Fruit fly (Drosophila melanogaster): ENCODE measurements around the gene pros.

dm6 chr3R:11393896-11394295, 65.6 kb downstream of the pros start:
- TF ChIP-seq CG13204 (GFP tag; optimal IDR thresholded peaks at IDR 0.05) (no peak), CG10348 (GFP tag; IDR thresholded peaks at IDR 0.05) (no peak), D1 (tag; optimal IDR thresholded peaks at IDR 0.05) (no peak), Pif1A (GFP tag; optimal IDR thresholded peaks at IDR 0.05) (no peak), CG12605 (GFP tag; IDR thresholded peaks at IDR 0.05) (no peak), rn (GFP tag; IDR thresholded peaks at IDR 0.05) (no peak), CG14655 (GFP tag; optimal IDR thresholded peaks at IDR 0.05) (no peak), CG17806 (tag; optimal IDR thresholded peaks at IDR 0.05) (no peak), Pif1B (GFP tag; optimal IDR thresholded peaks at IDR 0.05) (no peak)
